Worm (Caenorhabditis elegans) whole organism, young adult: ENCODE results near the gene F59F3.6.

Source experiments
- B0261.1 ChIP-seq: sonication (generic microtip); optimal IDR thresholded peaks from 2 replicates; lab custom pipeline; 2016; ENCODE audit warnings: mild to moderate bottlenecking, missing genetic modification characterization, moderate library complexity, missing compliant biosample characterization
- F10E7.11 ChIP-seq: sonication (generic microtip); optimal IDR thresholded peaks from 2 replicates; lab custom pipeline; 2017; ENCODE audit warnings: mild to moderate bottlenecking, missing genetic modification characterization, moderate library complexity, missing compliant biosample characterization
- F33H1.4 ChIP-seq: fragments of 200-800 bp; sonication (Bioruptor generic); IDR thresholded peaks from 2 replicates; pipeline ENCODE4 v1.3.6; 2022; ENCODE audit warnings: missing genetic modification reagents, missing genetic modification characterization, missing compliant biosample characterization
- F55B11.4 ChIP-seq: sonication (generic microtip); optimal IDR thresholded peaks from 2 replicates; lab custom pipeline; 2016; ENCODE audit warnings: missing compliant biosample characterization, missing genetic modification characterization, borderline replicate concordance; ENCODE audit not compliant: insufficient read depth
- Y79H2A.3 ChIP-seq: fragments of 200-800 bp; sonication (Bioruptor generic); conservative IDR thresholded peaks from 2 replicates; pipeline ENCODE4 v1.3.6; 2022; ENCODE audit warnings: missing genetic modification reagents, missing genetic modification characterization, missing compliant biosample characterization
- akir-1 ChIP-seq: fragments of 200-800 bp; sonication (Bioruptor generic); optimal IDR thresholded peaks from 2 replicates; lab custom pipeline; 2018; ENCODE audit warnings: mild to moderate bottlenecking, missing genetic modification characterization, moderate library complexity, missing compliant biosample characterization
- athp-1 ChIP-seq: sonication (generic microtip); optimal IDR thresholded peaks from 2 replicates; lab custom pipeline; 2017; ENCODE audit warnings: mild to moderate bottlenecking, missing genetic modification characterization, missing compliant biosample characterization
- bed-1 ChIP-seq: fragments of 200-800 bp; sonication (Bioruptor generic); IDR thresholded peaks from 2 replicates; pipeline ENCODE4 v1.3.6; 2022; ENCODE audit warnings: missing genetic modification reagents, missing genetic modification characterization, missing compliant biosample characterization
- bed-2 ChIP-seq: fragments of 200-800 bp; sonication (Bioruptor generic); IDR thresholded peaks from 2 replicates; pipeline ENCODE4 v1.3.6; 2022; ENCODE audit warnings: missing genetic modification reagents, missing genetic modification characterization, missing compliant biosample characterization
- ccch-3 ChIP-seq: fragments of 200-800 bp; sonication (Bioruptor generic); optimal IDR thresholded peaks from 2 replicates; lab custom pipeline; 2018; ENCODE audit warnings: mild to moderate bottlenecking, missing genetic modification characterization, missing compliant biosample characterization
- cebp-1 ChIP-seq, 2 experiments: fragments of 200-800 bp in 1 of 2; sonication (Bioruptor generic) in 1 of 2; sonication (generic microtip) in 1 of 2; IDR thresholded peaks in 1 of 2; optimal IDR thresholded peaks in 1 of 2; 2 replicates each; pipeline versions ENCODE4 v1.3.6 to Lab custom; 2017 to 2022; ENCODE audit warnings: missing compliant biosample characterization in 2 of 2, missing genetic modification characterization in 2 of 2, mild to moderate bottlenecking in 1 of 2, missing genetic modification reagents in 1 of 2, moderate library complexity in 1 of 2
- ceh-27 ChIP-seq: fragments of 200-800 bp; sonication (Bioruptor generic); optimal IDR thresholded peaks from 2 replicates; lab custom pipeline; 2018; ENCODE audit warnings: mild to moderate bottlenecking, missing genetic modification characterization, moderate library complexity, missing compliant biosample characterization
- die-1 ChIP-seq: sonication (generic microtip); optimal IDR thresholded peaks from 2 replicates; lab custom pipeline; 2016; ENCODE audit warnings: missing genotype, mild to moderate bottlenecking, missing genetic modification characterization, missing compliant biosample characterization
- egl-44 ChIP-seq: fragments of 200-800 bp; sonication (Bioruptor generic); IDR thresholded peaks from 2 replicates; pipeline ENCODE4 v1.3.6; 2022; ENCODE audit warnings: missing genetic modification reagents, missing genetic modification characterization, missing compliant biosample characterization
- egrh-3 ChIP-seq: fragments of 200-800 bp; sonication (Bioruptor generic); IDR thresholded peaks from 2 replicates; pipeline ENCODE4 v1.3.6; 2022; ENCODE audit warnings: missing genetic modification reagents, missing genetic modification characterization, missing compliant biosample characterization
- ekl-4 ChIP-seq: fragments of 200-800 bp; sonication (Bioruptor generic); IDR thresholded peaks from 2 replicates; pipeline ENCODE4 v1.3.6; 2022; ENCODE audit warnings: missing genetic modification reagents, missing genetic modification characterization, missing compliant biosample characterization
- ets-4 ChIP-seq: fragments of 200-800 bp; sonication (Bioruptor generic); optimal IDR thresholded peaks from 2 replicates; lab custom pipeline; 2018; ENCODE audit warnings: mild to moderate bottlenecking, missing genetic modification characterization, missing compliant biosample characterization
- him-1 ChIP-seq: sonication (generic microtip); optimal IDR thresholded peaks from 2 replicates; lab custom pipeline; 2016; ENCODE audit warnings: missing genotype, missing genetic modification reagents, missing genetic modification characterization, missing compliant biosample characterization
- hlh-26 ChIP-seq: fragments of 200-800 bp; sonication (Bioruptor generic); conservative IDR thresholded peaks from 2 replicates; pipeline ENCODE4 v1.3.6; 2022; ENCODE audit warnings: missing genetic modification reagents, missing genetic modification characterization, missing compliant biosample characterization
- hmg-20 ChIP-seq: fragments of 200-800 bp; sonication (Bioruptor generic); IDR thresholded peaks from 2 replicates; pipeline ENCODE4 v1.3.6; 2022; ENCODE audit warnings: missing genetic modification reagents, missing genetic modification characterization, missing compliant biosample characterization
- lag-1 ChIP-seq: fragments of 200-800 bp; sonication (Bioruptor generic); IDR thresholded peaks from 2 replicates; pipeline ENCODE4 v1.3.6; 2022; ENCODE audit warnings: missing genetic modification reagents, missing genetic modification characterization, missing compliant biosample characterization
- let-607 ChIP-seq, 2 experiments: fragments of 200-800 bp in 1 of 2; sonication (Bioruptor generic) in 1 of 2; sonication (generic microtip) in 1 of 2; optimal IDR thresholded peaks; 2 replicates each; lab custom pipeline; 2016 to 2018; ENCODE audit warnings: mild to moderate bottlenecking in 2 of 2, missing compliant biosample characterization in 2 of 2, missing genetic modification characterization in 2 of 2, moderate library complexity in 2 of 2, missing genotype in 1 of 2
- lir-1 ChIP-seq: fragments of 200-800 bp; sonication (Bioruptor generic); conservative IDR thresholded peaks from 2 replicates; pipeline ENCODE4 v1.3.6; 2022; ENCODE audit warnings: missing genetic modification reagents, missing genetic modification characterization, missing compliant biosample characterization
- lsl-1 ChIP-seq: fragments of 200-800 bp; sonication (Bioruptor generic); optimal IDR thresholded peaks from 2 replicates; lab custom pipeline; 2018; ENCODE audit warnings: mild to moderate bottlenecking, missing genetic modification characterization, moderate library complexity, missing compliant biosample characterization
- madf-10 ChIP-seq: sonication (generic microtip); optimal IDR thresholded peaks from 2 replicates; lab custom pipeline; 2016; ENCODE audit warnings: mild to moderate bottlenecking, missing genetic modification characterization, missing compliant biosample characterization
- madf-3 ChIP-seq: fragments of 200-800 bp; sonication (Bioruptor generic); IDR thresholded peaks from 2 replicates; pipeline ENCODE4 v1.3.6; 2022; ENCODE audit warnings: missing genetic modification reagents, missing genetic modification characterization, missing compliant biosample characterization
- mxl-1 ChIP-seq: sonication (generic microtip); optimal IDR thresholded peaks from 2 replicates; lab custom pipeline; 2016; ENCODE audit warnings: missing genetic modification characterization, missing compliant biosample characterization
- nfyb-1 ChIP-seq: fragments of 200-800 bp; sonication (Bioruptor generic); IDR thresholded peaks from 2 replicates; pipeline ENCODE4 v1.3.6; 2022; ENCODE audit warnings: missing genetic modification reagents, missing genetic modification characterization, missing compliant biosample characterization
- nhr-179 ChIP-seq: sonication (generic microtip); optimal IDR thresholded peaks from 2 replicates; lab custom pipeline; 2016; ENCODE audit warnings: mild to moderate bottlenecking, missing genetic modification characterization, missing compliant biosample characterization
- pbrm-1 ChIP-seq: fragments of 200-800 bp; sonication (Bioruptor generic); IDR thresholded peaks from 2 replicates; pipeline ENCODE4 v1.3.6; 2022; ENCODE audit warnings: missing genetic modification reagents, missing genetic modification characterization, missing compliant biosample characterization
- rpc-1 ChIP-seq, 2 experiments: fragments of 150-350 bp in 1 of 2; sonication (generic microtip) in 1 of 2; optimal IDR thresholded peaks; 2 replicates each; lab custom pipeline; 2014 to 2018; ENCODE audit warnings: missing biosample characterization in 1 of 2, missing genetic modification characterization in 1 of 2, missing genetic modification reagents in 1 of 2, missing genotype in 1 of 2
- somi-1 ChIP-seq: fragments of 200-800 bp; sonication (Bioruptor generic); optimal IDR thresholded peaks from 2 replicates; lab custom pipeline; 2018; ENCODE audit warnings: mild to moderate bottlenecking, missing genetic modification characterization, missing compliant biosample characterization
- tlf-1 ChIP-seq: fragments of 200-800 bp; sonication (Bioruptor generic); optimal IDR thresholded peaks from 2 replicates; lab custom pipeline; 2018; ENCODE audit warnings: mild to moderate bottlenecking, missing genetic modification characterization, missing compliant biosample characterization
- xnd-1 ChIP-seq: sonication (generic microtip); optimal IDR thresholded peaks from 2 replicates; lab custom pipeline; 2016; ENCODE audit warnings: missing genotype, missing genetic modification reagents, missing genetic modification characterization, missing compliant biosample characterization
- zim-3 ChIP-seq: sonication (generic microtip); optimal IDR thresholded peaks from 2 replicates; lab custom pipeline; 2017; ENCODE audit warnings: mild to moderate bottlenecking, missing genetic modification characterization, moderate library complexity, missing compliant biosample characterization
- ztf-28 ChIP-seq: fragments of 200-800 bp; sonication (Bioruptor generic); IDR thresholded peaks from 2 replicates; pipeline ENCODE4 v1.3.6; 2022; ENCODE audit warnings: missing genetic modification reagents, missing genetic modification characterization, missing compliant biosample characterization
- ztf-3 ChIP-seq: fragments of 200-800 bp; sonication (Bioruptor generic); optimal IDR thresholded peaks from 2 replicates; lab custom pipeline; 2018; ENCODE audit warnings: mild to moderate bottlenecking, missing genetic modification characterization, missing compliant biosample characterization

F59F3.6 gene

ce11 chrX:11014394-11015280, 15.6 kb upstream of the F59F3.6 start:
- TF ChIP-seq nhr-179, result no peak
- no peak for TF ChIP-seq xnd-1 (tag; lab: Kevin White, UChicago)
- TF ChIP-seq die-1 (tag; lab: Kevin White, UChicago), result no peak
- no peak for TF ChIP-seq ekl-4 (GFP tag; lab: Robert Waterston, UW)
- no peak for TF ChIP-seq hlh-26 (GFP tag; lab: Robert Waterston, UW)
- TF ChIP-seq let-607 (tag; optimal IDR thresholded peaks at IDR 0.05; lab: Kevin White, UChicago), result no peak
- no peak for TF ChIP-seq lag-1
- no peak for TF ChIP-seq ccch-3 (GFP tag; lab: Kevin White, UChicago)
- no peak for TF ChIP-seq madf-10 (tag; lab: Kevin White, UChicago)
- no peak for TF ChIP-seq akir-1 (GFP tag; lab: Kevin White, UChicago)
- TF ChIP-seq bed-1 (GFP tag; lab: Robert Waterston, UW), result no peak
- no peak for TF ChIP-seq nfyb-1 (GFP tag; lab: Robert Waterston, UW)

DNA sequence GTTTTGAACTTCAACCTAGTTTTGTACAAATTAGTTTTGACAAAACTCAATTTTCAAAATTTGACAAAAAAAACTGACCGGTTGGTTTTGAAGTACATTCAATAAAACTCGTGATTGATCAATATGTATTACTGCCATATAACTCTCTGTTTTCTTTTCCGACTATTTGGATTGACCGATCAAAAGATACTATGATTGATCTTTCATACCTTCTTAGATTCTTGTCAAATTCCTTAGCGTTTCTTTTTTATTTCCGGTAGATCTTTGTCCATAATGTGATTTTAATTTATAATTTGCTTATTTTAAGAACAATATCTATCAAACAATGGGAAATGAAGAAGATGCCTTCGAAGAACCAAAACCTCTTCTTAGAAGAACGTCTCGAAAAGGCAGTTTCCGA, 13.3 kb upstream of the F59F3.6 start, which contains the start of gene F58A3.3:
Gene F58A3.3 (plus strand): TSS at position 301 of the 400 bp plus-strand sequence.
- no peak for TF ChIP-seq cebp-1 (GFP tag; IDR thresholded peaks at IDR 0.05; lab: Robert Waterston, UW)
- no peak for TF ChIP-seq cebp-1 (tag; optimal IDR thresholded peaks at IDR 0.05; lab: Kevin White, UChicago)
- no peak for TF ChIP-seq madf-3 (GFP tag; lab: Robert Waterston, UW)
- no peak for TF ChIP-seq ceh-27 (GFP tag; lab: Kevin White, UChicago)
- TF ChIP-seq zim-3, result no peak
- no peak for TF ChIP-seq Y79H2A.3 (GFP tag; lab: Robert Waterston, UW)
- no peak for TF ChIP-seq F55B11.4 (tag; lab: Kevin White, UChicago)
- no peak for TF ChIP-seq lsl-1 (GFP tag; lab: Kevin White, UChicago)
- no peak for TF ChIP-seq madf-10 (tag; lab: Kevin White, UChicago)
- TF ChIP-seq pbrm-1 (GFP tag; lab: Robert Waterston, UW), result no peak
- no peak for TF ChIP-seq ztf-28 (GFP tag; lab: Robert Waterston, UW)
- no peak for TF ChIP-seq tlf-1 (GFP tag; lab: Kevin White, UChicago)
- TF ChIP-seq ccch-3 (GFP tag; lab: Kevin White, UChicago), result no peak
- TF ChIP-seq, all 124 proteins: peak for 0

DNA sequence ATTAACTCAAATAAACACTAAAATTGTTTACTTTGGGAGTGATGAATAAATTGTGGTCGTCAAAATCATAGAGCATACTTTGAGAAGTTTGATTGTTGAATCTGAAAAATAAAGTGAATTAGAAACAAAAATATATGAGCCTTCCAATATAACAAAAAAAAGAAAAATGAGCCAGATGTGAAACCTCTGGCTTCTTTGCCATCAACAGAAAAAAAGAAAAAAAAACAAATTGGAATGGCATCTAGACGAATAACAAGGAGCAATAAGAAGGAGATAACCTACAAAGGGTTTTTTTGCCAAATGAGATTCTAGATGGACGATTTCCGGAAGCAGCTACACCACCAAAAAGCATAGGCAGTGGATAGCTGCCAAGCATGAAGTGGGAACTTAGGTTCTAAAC, 11.5 kb upstream of the F59F3.6 start, which contains the start of gene F58A3.4:
Gene F58A3.4 (minus strand): TSS at position 101 of the 400 bp plus-strand sequence.
- TF ChIP-seq somi-1 (GFP tag; lab: Kevin White, UChicago) (no peak), F10E7.11 (no peak), F33H1.4 (GFP tag; lab: Robert Waterston, UW) (no peak), die-1 (tag; lab: Kevin White, UChicago) (no peak), tlf-1 (GFP tag; lab: Kevin White, UChicago) (no peak), bed-2 (GFP tag; lab: Robert Waterston, UW) (no peak), ets-4 (GFP tag; lab: Kevin White, UChicago) (no peak), mxl-1 (tag; lab: Kevin White, UChicago) (no peak), egrh-3 (GFP tag; lab: Robert Waterston, UW) (no peak), hmg-20 (no peak), athp-1 (no peak), him-1 (tag; lab: Kevin White, UChicago) (no peak), zim-3 (no peak), lir-1 (GFP tag; lab: Robert Waterston, UW) (no peak), B0261.1 (tag; lab: Kevin White, UChicago) (no peak), rpc-1 (optimal IDR thresholded peaks at IDR 0.05; lab: Kevin White, UChicago) (no peak), rpc-1 (tag; optimal IDR thresholded peaks at IDR 0.05; lab: Kevin White, UChicago) (no peak), Y79H2A.3 (GFP tag; lab: Robert Waterston, UW) (no peak), egl-44 (GFP tag; lab: Robert Waterston, UW) (no peak), ztf-3 (GFP tag; lab: Kevin White, UChicago) (no peak)
- TF ChIP-seq, all 124 proteins: peak for 0
